Fruit fly (Drosophila melanogaster): ENCODE data around the gene CG2938.

CG2938 gene

dm6 chrX:3968346-3969044 lies 32.2 kb upstream of the CG2938 start, which contains the start of gene CG6428 (continued):
- TF ChIP-seq D19B (GFP tag; optimal IDR thresholded peaks at IDR 0.05), result no peak
- TF ChIP-seq CG10267 (tag; optimal IDR thresholded peaks at IDR 0.05), result peak; percentile 93
- TF ChIP-seq CG2129 (GFP tag; IDR thresholded peaks at IDR 0.05; ENCODE audit: partially characterized antibody), result no peak
- no peak for TF ChIP-seq NK7.1 (GFP tag; optimal IDR thresholded peaks at IDR 0.05)
- TF ChIP-seq pan (optimal IDR thresholded peaks at IDR 0.05), result no peak
- no peak for TF ChIP-seq pan (GFP tag; optimal IDR thresholded peaks at IDR 0.05 in 1 of 2, IDR thresholded peaks at IDR 0.05 in 1 of 2)
- no peak for TF ChIP-seq CG1792 (GFP tag; optimal IDR thresholded peaks at IDR 0.05)
- peak; percentile 32 for TF ChIP-seq CG10654 (GFP tag; optimal IDR thresholded peaks at IDR 0.05)
- TF ChIP-seq CG32767 (GFP tag; IDR thresholded peaks at IDR 0.05), result no peak
- TF ChIP-seq Lpt (GFP tag; optimal IDR thresholded peaks at IDR 0.05), result no peak
- peak; percentile 57 for TF ChIP-seq CG13296 (GFP tag; optimal IDR thresholded peaks at IDR 0.05)
- TF ChIP-seq lilli (GFP tag; optimal IDR thresholded peaks at IDR 0.05), result peak; percentile 44
- peak; percentile 67; the same call in 2 of the 3 replicates for TF ChIP-seq CG34224 (GFP tag; IDR thresholded peaks at IDR 0.05; ENCODE audit: partially characterized antibody)
- TF ChIP-seq jigr1 (GFP tag; IDR thresholded peaks at IDR 0.05), result no peak
- no peak for TF ChIP-seq CG10565 (GFP tag; optimal IDR thresholded peaks at IDR 0.05)
- peak; percentile 50; the same call in 1 of the 2 replicates for TF ChIP-seq hbn (GFP tag; IDR thresholded peaks at IDR 0.05; ENCODE audit: partially characterized antibody)
- peak; percentile 66 for TF ChIP-seq Sry-δ (GFP tag; optimal IDR thresholded peaks at IDR 0.05)
- TF ChIP-seq CG9876 (GFP tag; optimal IDR thresholded peaks at IDR 0.05), result no peak
- no peak for TF ChIP-seq maf-S (GFP tag; optimal IDR thresholded peaks at IDR 0.05)
- no peak for TF ChIP-seq CG11695 (GFP tag; IDR thresholded peaks at IDR 0.05)
- no peak; the same call in 1 of the 2 replicates for TF ChIP-seq ara (GFP tag; IDR thresholded peaks at IDR 0.05)
- TF ChIP-seq CG14014 (GFP tag; IDR thresholded peaks at IDR 0.05), result no peak
- no peak for TF ChIP-seq ase (GFP tag; IDR thresholded peaks at IDR 0.05)
- peak; percentile 56; the same call in 2 of the 3 replicates for TF ChIP-seq HLH4C (GFP tag; IDR thresholded peaks at IDR 0.05; ENCODE audit: partially characterized antibody)
- TF ChIP-seq CG4328 (GFP tag; optimal IDR thresholded peaks at IDR 0.05), result peak; percentile 33
- peak; percentile 9 for TF ChIP-seq CG7987 (GFP tag; optimal IDR thresholded peaks at IDR 0.05)
- TF ChIP-seq CG9817 (tag; optimal IDR thresholded peaks at IDR 0.05), result peak; percentile 42
- TF ChIP-seq mld (GFP tag; IDR thresholded peaks at IDR 0.05; ENCODE audit: partially characterized antibody), result no peak
- 0 out of 2 replicates have a peak, but pooled peaks have one; percentile 45 for TF ChIP-seq CG42726 (GFP tag; IDR thresholded peaks at IDR 0.05; ENCODE audit: partially characterized antibody)
- peak; percentile 56 for TF ChIP-seq GATAe (GFP tag; conservative IDR thresholded peaks at IDR 0.05)
- peak; percentile 11 for TF ChIP-seq HmgZ (tag; optimal IDR thresholded peaks at IDR 0.05)
- no peak for TF ChIP-seq CG8944 (GFP tag; optimal IDR thresholded peaks at IDR 0.05)
- TF ChIP-seq hth (optimal IDR thresholded peaks at IDR 0.05), result no peak
- TF ChIP-seq CG9215 (GFP tag; IDR thresholded peaks at IDR 0.05), result no peak
- TF ChIP-seq Mad (GFP tag; optimal IDR thresholded peaks at IDR 0.05), result peak; percentile 8
- peak; percentile 11 for TF ChIP-seq jumu (GFP tag; optimal IDR thresholded peaks at IDR 0.05)
- TF ChIP-seq Rx (GFP tag; IDR thresholded peaks at IDR 0.05), result no peak
- TF ChIP-seq gce (GFP tag; IDR thresholded peaks at IDR 0.05), result no peak
- TF ChIP-seq CG7839 (tag; optimal IDR thresholded peaks at IDR 0.05), result no peak
- peak; percentile 49 for TF ChIP-seq CTCF (GFP tag; optimal IDR thresholded peaks at IDR 0.05)
- peak; percentile 49; the same call in 1 of the 2 replicates for TF ChIP-seq bbx (GFP tag; IDR thresholded peaks at IDR 0.05; ENCODE audit: partially characterized antibody)
- no peak for TF ChIP-seq klu (GFP tag; IDR thresholded peaks at IDR 0.05)
- no peak for TF ChIP-seq sr (GFP tag; IDR thresholded peaks at IDR 0.05)
- TF ChIP-seq Bgb (GFP tag; IDR thresholded peaks at IDR 0.05; ENCODE audit: partially characterized antibody), result peak; percentile 60
- TF ChIP-seq al (GFP tag; IDR thresholded peaks at IDR 0.05), result no peak
- peak; percentile 6 for TF ChIP-seq B-H2 (GFP tag; optimal IDR thresholded peaks at IDR 0.05)
- TF ChIP-seq CG8765 (GFP tag; IDR thresholded peaks at IDR 0.05), result no peak
- no peak for TF ChIP-seq tup (GFP tag; optimal IDR thresholded peaks at IDR 0.05)
- TF ChIP-seq Oli (tag; optimal IDR thresholded peaks at IDR 0.05), result no peak
- no peak for TF ChIP-seq bab2 (GFP tag; optimal IDR thresholded peaks at IDR 0.05)
- TF ChIP-seq aop (GFP tag; IDR thresholded peaks at IDR 0.05), result no peak

All from whole organism, embryonic.